Worm (Caenorhabditis elegans) whole organism, L4 larva: ENCODE data around the gene mrck-1.

ENCODE experiments used
- F49E8.2 ChIP-seq: sonication (generic microtip); optimal IDR thresholded peaks from 2 replicates; lab custom pipeline; 2016; ENCODE audit warnings: missing compliant biosample characterization, mild to moderate bottlenecking, missing genetic modification characterization, borderline replicate concordance
- T20F7.1 ChIP-seq: fragments of 200-800 bp; sonication (Bioruptor generic); optimal IDR thresholded peaks from 2 replicates; lab custom pipeline; 2018; ENCODE audit warnings: mild to moderate bottlenecking, missing genetic modification characterization, missing compliant biosample characterization
- ZK546.5 ChIP-seq, 2 experiments: sonication (generic microtip); optimal IDR thresholded peaks; 2 replicates each; lab custom pipeline; 2017; ENCODE audit warnings: missing biosample characterization in 2 of 2, missing genetic modification characterization in 2 of 2
- aha-1 ChIP-seq: fragments of 150-350 bp; peaks from one replicate; lab custom pipeline; 2014; ENCODE audit warnings: missing biosample characterization, missing genetic modification characterization
- attf-4 ChIP-seq: sonication (generic microtip); optimal IDR thresholded peaks from 3 replicates; lab custom pipeline; 2017; ENCODE audit warnings: missing biosample characterization, missing genetic modification characterization
- ces-1 ChIP-seq: fragments of 150-350 bp; sonication (generic microtip); optimal IDR thresholded peaks from 4 replicates; lab custom pipeline; 2014; ENCODE audit warnings: missing biosample characterization, missing genetic modification reagents, missing genetic modification characterization
- daf-16 ChIP-seq, 3 experiments: sonication (generic microtip); optimal IDR thresholded peaks; 2 replicates each; lab custom pipeline; 2016 to 2017; ENCODE audit warnings: missing genetic modification characterization in 3 of 3, missing genetic modification reagents in 3 of 3, mild to moderate bottlenecking in 2 of 3, missing compliant biosample characterization in 2 of 3, missing biosample characterization in 1 of 3, moderate library complexity in 1 of 3
- dmd-6 ChIP-seq: fragments of 200-800 bp; sonication (Bioruptor generic); IDR thresholded peaks from 2 replicates; pipeline ENCODE4 v1.3.6; 2022; ENCODE audit warnings: missing genetic modification reagents, missing genetic modification characterization, missing compliant biosample characterization
- dve-1 ChIP-seq: sonication (generic microtip); optimal IDR thresholded peaks from 2 replicates; lab custom pipeline; 2017; ENCODE audit warnings: antibody characterized with exemption, mild to moderate bottlenecking, missing genetic modification characterization, missing compliant biosample characterization; ENCODE audit not compliant: insufficient read depth
- egl-43 ChIP-seq: fragments of 200-800 bp; sonication (Bioruptor generic); IDR thresholded peaks from 2 replicates; pipeline ENCODE4 v1.3.6; 2022; ENCODE audit warnings: missing genetic modification reagents, missing genetic modification characterization, missing compliant biosample characterization
- hlh-11 ChIP-seq: fragments of 200-800 bp; sonication (Bioruptor generic); optimal IDR thresholded peaks from 2 replicates; lab custom pipeline; 2018; ENCODE audit warnings: mild to moderate bottlenecking, missing genetic modification characterization, missing compliant biosample characterization
- hlh-30 ChIP-seq: sonication (generic microtip); optimal IDR thresholded peaks from 2 replicates; lab custom pipeline; 2017; ENCODE audit warnings: antibody characterized with exemption, mild to moderate bottlenecking, missing genetic modification characterization, missing compliant biosample characterization; ENCODE audit not compliant: insufficient read depth
- jun-1 ChIP-seq: fragments of 150-350 bp; optimal IDR thresholded peaks from 2 replicates; lab custom pipeline; 2014; ENCODE audit warnings: missing biosample characterization, missing genetic modification reagents, missing genetic modification characterization
- lim-7 ChIP-seq: fragments of 200-800 bp; sonication (Bioruptor generic); IDR thresholded peaks from 2 replicates; pipeline ENCODE4 v1.3.6; 2022; ENCODE audit warnings: missing genetic modification characterization, missing compliant biosample characterization
- lin-1 ChIP-seq: fragments of 200-800 bp; sonication (Bioruptor generic); IDR thresholded peaks from 2 replicates; pipeline ENCODE4 v1.3.6; 2022; ENCODE audit warnings: missing genetic modification reagents, missing genetic modification characterization, missing compliant biosample characterization
- lin-15B ChIP-seq: fragments of 150-350 bp; sonication (generic microtip); optimal IDR thresholded peaks from 3 replicates; lab custom pipeline; 2014; ENCODE audit warnings: missing biosample characterization, missing genetic modification characterization
- mdl-1 ChIP-seq, 2 experiments: fragments of 150-350 bp in 1 of 2; sonication (generic microtip) in 1 of 2; optimal IDR thresholded peaks; 2 replicates each; lab custom pipeline; 2014 to 2017; ENCODE audit warnings: missing biosample characterization in 2 of 2, missing genetic modification characterization in 2 of 2
- mes-2 ChIP-seq: sonication (generic microtip); optimal IDR thresholded peaks from 2 replicates; lab custom pipeline; 2016; ENCODE audit warnings: missing genotype, mild to moderate bottlenecking, missing genetic modification characterization, missing compliant biosample characterization; ENCODE audit not compliant: poor library complexity, severe bottlenecking
- nhr-28 ChIP-seq: fragments of 150-350 bp; optimal IDR thresholded peaks from 2 replicates; lab custom pipeline; 2014; ENCODE audit warnings: missing biosample characterization, missing genetic modification characterization
- nhr-41 ChIP-seq: fragments of 200-800 bp; sonication (Bioruptor generic); IDR thresholded peaks from 2 replicates; pipeline ENCODE4 v1.3.6; 2022; ENCODE audit warnings: missing genetic modification reagents, missing genetic modification characterization, missing compliant biosample characterization
- php-3 ChIP-seq: fragments of 200-800 bp; sonication (Bioruptor generic); IDR thresholded peaks from 2 replicates; pipeline ENCODE4 v1.3.6; 2022; ENCODE audit warnings: missing genetic modification reagents, missing genetic modification characterization, missing compliant biosample characterization
- rbr-2 ChIP-seq: sonication (generic microtip); optimal IDR thresholded peaks from 2 replicates; lab custom pipeline; 2016; ENCODE audit warnings: missing genotype, missing genetic modification characterization, missing compliant biosample characterization
- snpc-4 ChIP-seq: fragments of 150-350 bp; optimal IDR thresholded peaks from 2 replicates; lab custom pipeline; 2014; ENCODE audit warnings: missing biosample characterization, missing genetic modification characterization
- spr-3 ChIP-seq: fragments of 200-800 bp; sonication (Bioruptor generic); optimal IDR thresholded peaks from 2 replicates; lab custom pipeline; 2018; ENCODE audit warnings: mild to moderate bottlenecking, missing genetic modification characterization, missing compliant biosample characterization
- tra-1 ChIP-seq: fragments of 200-800 bp; sonication (Bioruptor generic); IDR thresholded peaks from 2 replicates; pipeline ENCODE4 v1.3.6; 2022; ENCODE audit warnings: missing genetic modification reagents, missing genetic modification characterization, missing compliant biosample characterization
- unc-39 ChIP-seq: sonication (generic microtip); optimal IDR thresholded peaks from 2 replicates; lab custom pipeline; 2017; ENCODE audit warnings: missing biosample characterization, missing genetic modification characterization
- unc-62 ChIP-seq, 3 experiments: fragments of 150-350 bp in 1 of 3; sonication (generic microtip); optimal IDR thresholded peaks in 2 of 3; peaks in 1 of 3; 1 replicate in 1 of 3; 2 replicates in 2 of 3; lab custom pipeline; 2014 to 2017; ENCODE audit warnings: missing biosample characterization in 3 of 3, missing genetic modification characterization in 3 of 3, missing genetic modification reagents in 3 of 3, missing genotype in 1 of 3
- zip-2 ChIP-seq: fragments of 150-350 bp; optimal IDR thresholded peaks from 2 replicates; lab custom pipeline; 2014; ENCODE audit warnings: missing biosample characterization, missing genetic modification characterization
- ztf-7 ChIP-seq: fragments of 150-350 bp; optimal IDR thresholded peaks from 2 replicates; lab custom pipeline; 2014; ENCODE audit warnings: missing biosample characterization, missing genetic modification characterization

mrck-1 gene

DNA sequence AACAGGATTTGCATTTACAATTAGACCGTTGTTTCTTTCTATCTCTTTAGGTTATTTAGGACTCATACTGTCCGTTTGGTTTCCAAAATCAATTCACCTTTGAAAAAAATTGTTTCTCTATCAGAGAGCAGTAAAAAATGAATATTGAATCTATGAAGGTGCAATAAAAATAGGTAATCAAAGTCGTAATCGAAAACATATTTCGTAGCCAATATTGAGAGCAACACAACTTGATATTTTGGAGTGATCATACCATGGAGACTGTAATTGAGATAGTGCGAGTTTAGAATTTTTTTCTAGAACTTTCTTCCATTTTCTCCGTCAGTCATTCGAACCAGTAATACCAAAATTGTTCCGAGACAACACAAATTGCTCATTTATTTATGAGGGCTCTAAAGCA is 3.5 kb upstream of the mrck-1 start, which contains the start of gene F31F7.2:
TSS of gene F31F7.2 (plus strand) at position 301 of the 400 bp plus-strand sequence.
- no peak for TF ChIP-seq attf-4
- peak; percentile 63; the same call in 1 of the 2 replicates for TF ChIP-seq php-3 (GFP tag; lab: Robert Waterston, UW)
- TF ChIP-seq daf-16 (GFP tag; optimal IDR thresholded peaks at IDR 0.05; lab: Kevin White, UChicago): no peak
- TF ChIP-seq daf-16 (tag; optimal IDR thresholded peaks at IDR 0.05; lab: Kevin White, UChicago): peak; percentile 10
- no peak for TF ChIP-seq mdl-1 (tag; optimal IDR thresholded peaks at IDR 0.05; lab: Kevin White, UChicago)
- no peak for TF ChIP-seq rbr-2 (tag; lab: Kevin White, UChicago)

DNA sequence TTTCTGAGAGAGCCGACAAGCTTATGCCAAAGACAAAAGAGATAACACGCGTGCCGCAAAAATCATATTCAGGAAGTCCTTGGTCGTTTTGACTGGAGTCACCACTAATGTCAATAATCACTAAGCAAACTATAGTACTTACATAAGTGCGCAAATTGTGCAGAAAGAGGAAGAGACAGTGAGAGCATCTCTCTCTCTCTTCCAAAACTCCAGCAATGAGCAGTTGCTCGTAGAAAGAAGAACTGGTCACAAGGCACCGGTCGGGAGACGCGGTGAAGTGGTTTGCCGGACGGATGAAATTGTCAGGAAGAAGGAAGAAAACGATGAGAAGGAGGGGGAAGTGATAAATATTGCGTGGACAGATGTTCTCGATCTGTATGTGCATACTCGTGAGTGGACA is 3.0 kb upstream of the mrck-1 start:
- TF ChIP-seq egl-43 (GFP tag; lab: Robert Waterston, UW) (no peak), snpc-4 (no peak), ces-1 (GFP tag; lab: Kevin White, UChicago) (no peak), jun-1 (no peak), hlh-11 (peak; percentile 30), attf-4 (no peak), unc-39 (tag; lab: Kevin White, UChicago) (no peak), tra-1 (GFP tag; lab: Robert Waterston, UW) (no peak), nhr-41 (no peak), lin-15B (no peak), dve-1 (tag; lab: Kevin White, UChicago) (peak; percentile 7), hlh-30 (tag; lab: Kevin White, UChicago) (peak; percentile 48), lin-1 (GFP tag; lab: Robert Waterston, UW) (no peak), dmd-6 (GFP tag; lab: Robert Waterston, UW) (no peak), ZK546.5 (tag; optimal IDR thresholded peaks at IDR 0.05; lab: Kevin White, UChicago) (no peak), unc-62 (GFP tag; optimal IDR thresholded peaks at IDR 0.05 in 1 of 2; lab: Kevin White, UChicago) (peak in 1 of 2 experiments; percentile 86), unc-62 (tag; optimal IDR thresholded peaks at IDR 0.05; lab: Kevin White, UChicago) (no peak), F49E8.2 (tag; lab: Kevin White, UChicago) (no peak), mes-2 (tag; lab: Kevin White, UChicago) (no peak), spr-3 (no peak)

DNA sequence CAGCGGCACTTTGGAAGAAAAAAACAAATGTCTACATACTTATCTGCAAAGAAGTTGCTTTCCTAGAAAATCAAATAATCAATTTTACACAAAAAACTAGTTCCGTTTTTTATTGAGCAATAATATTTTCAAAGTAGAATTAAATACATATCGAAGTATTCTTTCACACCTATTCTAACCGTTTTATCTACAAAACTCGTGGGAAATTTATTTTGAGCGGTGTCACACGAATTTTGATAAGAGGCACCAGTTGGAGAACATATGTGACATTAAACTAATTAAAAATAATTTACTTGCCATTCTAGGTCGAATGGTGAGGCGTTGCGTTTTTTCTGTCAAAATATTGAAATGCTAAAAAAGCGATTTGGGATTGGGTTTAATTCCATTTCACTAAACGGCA is 1.9 kb upstream of the mrck-1 start:
- TF ChIP-seq daf-16 (GFP tag; optimal IDR thresholded peaks at IDR 0.05; lab: Kevin White, UChicago) (no peak), daf-16 (tag; optimal IDR thresholded peaks at IDR 0.05; lab: Kevin White, UChicago) (peak; percentile 54), php-3 (GFP tag; lab: Robert Waterston, UW) (peak; percentile 37; the same call in 1 of the 2 replicates), hlh-30 (tag; lab: Kevin White, UChicago) (peak; percentile 16), zip-2 (tag; lab: Kevin White, UChicago) (no peak), nhr-28 (tag; lab: Kevin White, UChicago) (peak; percentile 29), T20F7.1 (GFP tag; lab: Kevin White, UChicago) (no peak), dve-1 (tag; lab: Kevin White, UChicago) (peak; percentile 2), hlh-11 (peak; percentile 4)
- TF ChIP-seq, all 104 proteins: peak for 6

DNA sequence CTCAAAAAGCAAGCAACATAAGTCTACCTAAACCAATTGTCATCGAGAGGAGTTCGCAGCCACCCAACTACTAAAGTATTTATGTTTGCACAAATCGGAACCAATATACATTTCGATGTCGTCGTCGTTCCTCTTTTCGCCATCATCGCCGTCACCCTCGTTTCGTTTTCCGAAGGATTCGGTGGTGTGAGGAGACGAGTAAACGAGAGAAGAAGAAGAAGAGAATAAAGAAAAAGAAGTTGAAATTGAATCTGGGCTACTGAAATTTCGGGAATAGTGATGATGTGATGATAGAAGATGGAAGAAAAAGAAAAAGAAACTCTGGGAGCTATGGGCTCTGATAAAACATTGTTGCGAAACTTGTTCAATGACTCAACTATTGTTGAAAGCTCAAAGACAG is 1.4 kb upstream of the mrck-1 start:
- TF ChIP-seq lim-7 (no peak), aha-1 (tag; lab: Kevin White, UChicago) (peak; percentile 76)

DNA sequence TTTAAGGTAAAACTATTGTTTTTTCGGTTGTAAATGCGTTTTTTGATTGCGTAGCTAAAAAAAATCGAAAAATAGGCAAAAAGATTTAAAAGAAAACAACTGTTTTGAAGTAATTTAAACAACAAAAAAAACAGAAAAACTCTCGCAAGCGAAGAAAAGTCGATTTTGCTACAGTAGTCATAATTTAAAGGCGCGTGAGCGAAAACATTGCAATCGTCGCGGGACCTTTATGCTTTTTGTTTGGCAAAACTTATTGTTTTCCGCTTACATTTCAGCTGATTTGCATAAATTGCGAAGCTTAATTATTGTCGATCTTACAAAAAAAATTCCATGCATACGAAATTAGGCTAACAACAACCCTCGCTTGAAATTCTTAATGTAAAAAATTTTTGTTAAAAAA is 891 bp upstream of the mrck-1 start:
- peak; percentile 5 for TF ChIP-seq F49E8.2 (tag; lab: Kevin White, UChicago)
- no peak for TF ChIP-seq ztf-7

DNA sequence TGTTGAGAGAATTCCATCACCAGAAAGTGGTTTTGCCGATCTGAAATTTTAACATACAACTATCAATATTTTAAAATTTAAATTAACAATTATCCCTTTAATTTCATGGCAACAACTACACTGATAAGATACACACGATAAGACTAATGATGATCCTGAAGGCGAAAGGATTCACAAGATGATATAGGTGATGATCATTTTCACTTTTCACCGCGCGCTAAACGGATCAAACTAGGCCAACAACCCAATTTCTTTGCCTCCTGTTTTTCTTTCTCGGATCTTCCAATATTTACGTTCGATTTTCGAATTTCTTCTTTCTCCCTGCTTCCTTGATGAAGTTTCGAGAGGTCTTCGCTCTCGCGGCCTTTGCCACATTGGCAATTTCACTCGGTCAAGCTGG is 7.9 kb downstream of the mrck-1 start, which contains the start of gene K08B12.1:
TSS of gene K08B12.1 (plus strand) at position 229 of the 400 bp plus-strand sequence.
- TF ChIP-seq nhr-28 (tag; lab: Kevin White, UChicago): peak; percentile 1
- TF ChIP-seq snpc-4: no peak
- TF ChIP-seq, all 104 proteins: peak for 1
